Worm (Caenorhabditis elegans): ENCODE measurements around the gene ugt-19.
"Not testable (repeated sequence)": the region's sequence is repeated elsewhere in the genome, so short reads cannot be mapped to it uniquely, and the experiment has no call there.

Gene ugt-19

ce11 chrIV:6035113-6035512, 44.6 kb downstream of the ugt-19 start:
- no peak for TF ChIP-seq mdl-1 (tag; optimal IDR thresholded peaks at IDR 0.05)
- no peak for TF ChIP-seq pax-3 (tag; optimal IDR thresholded peaks at IDR 0.05)
- no peak for TF ChIP-seq swsn-7 (tag; optimal IDR thresholded peaks at IDR 0.05)
- TF ChIP-seq unc-130 (tag; optimal IDR thresholded peaks at IDR 0.05): no peak
- TF ChIP-seq nhr-71 (tag; optimal IDR thresholded peaks at IDR 0.05): no peak
- TF ChIP-seq hlh-17 (GFP tag; optimal IDR thresholded peaks at IDR 0.05; ENCODE audit: borderline replicate concordance): no peak
- TF ChIP-seq grh-1 (GFP tag; IDR thresholded peaks at IDR 0.05): no peak
- TF ChIP-seq hlh-4 (tag; optimal IDR thresholded peaks at IDR 0.05): no peak
- TF ChIP-seq egl-27 (tag; optimal IDR thresholded peaks at IDR 0.05): no peak
- no peak for TF ChIP-seq elt-2 (tag; optimal IDR thresholded peaks at IDR 0.05)

ce11 chrIV:6033539-6033938, 46.2 kb downstream of the ugt-19 start, which contains the start of gene pqn-22:
pqn-22 (minus strand) TSS chrIV:6033639.
- not testable (repeated sequence) for TF ChIP-seq ama-1 (optimal IDR thresholded peaks at IDR 0.05); unc-30 (tag; optimal IDR thresholded peaks at IDR 0.05); ceh-88 (GFP tag; IDR thresholded peaks at IDR 0.05)

- TF ChIP-seq efl-1 (optimal IDR thresholded peaks at IDR 0.05) (no peak), efl-1 (GFP tag; optimal IDR thresholded peaks at IDR 0.05 in 1 of 2) (peak in 1 of 2 experiments; percentile 12), unc-30 (tag; optimal IDR thresholded peaks at IDR 0.05) (no peak), C34B4.2 (tag; optimal IDR thresholded peaks at IDR 0.05) (no peak), nhr-90 (tag; optimal IDR thresholded peaks at IDR 0.05; ENCODE audit: poor library complexity) (no peak), unc-86 (tag; optimal IDR thresholded peaks at IDR 0.05) (no peak), skn-1 (tag; optimal IDR thresholded peaks at IDR 0.05) (no peak), hlh-17 (GFP tag; optimal IDR thresholded peaks at IDR 0.05; ENCODE audit: borderline replicate concordance) (no peak), rnt-1 (tag; optimal IDR thresholded peaks at IDR 0.05) (peak; percentile 5), pag-3 (tag; optimal IDR thresholded peaks at IDR 0.05; ENCODE audit: borderline replicate concordance, insufficient read depth) (peak; percentile 93), snpc-4 (tag; optimal IDR thresholded peaks at IDR 0.05) (no peak)
Measured at ce11 chrIV:6032413-6032812, 47.3 kb downstream of the ugt-19 start.
